Worm (Caenorhabditis elegans) whole organism, young adult: ENCODE data around the gene srh-100.

Source experiments
- F37B4.10 ChIP-seq: fragments of 200-800 bp; sonication (Bioruptor generic); IDR thresholded peaks from 2 replicates; pipeline ENCODE4 v1.3.6; 2022; ENCODE audit warnings: missing genetic modification characterization, missing compliant biosample characterization
- ceh-79 ChIP-seq: sonication (generic microtip); optimal IDR thresholded peaks from 2 replicates; lab custom pipeline; 2017; ENCODE audit warnings: mild to moderate bottlenecking, missing genetic modification characterization, missing compliant biosample characterization
- him-1 ChIP-seq: sonication (generic microtip); optimal IDR thresholded peaks from 2 replicates; lab custom pipeline; 2016; ENCODE audit warnings: missing genotype, missing genetic modification reagents, missing genetic modification characterization, missing compliant biosample characterization
- lin-35 ChIP-seq, 3 experiments: fragments of 150-350 bp in 2 of 3; sonication (generic microtip) in 1 of 3; optimal IDR thresholded peaks; 2 replicates each; lab custom pipeline; 2014 to 2018; ENCODE audit warnings: missing biosample characterization in 3 of 3, missing genetic modification characterization in 3 of 3, missing genetic modification reagents in 3 of 3
- pha-4 ChIP-seq: fragments of 150-350 bp; sonication (generic microtip); optimal IDR thresholded peaks from 2 replicates; lab custom pipeline; 2014; ENCODE audit warnings: missing biosample characterization, missing genetic modification reagents, missing genetic modification characterization

DNA sequence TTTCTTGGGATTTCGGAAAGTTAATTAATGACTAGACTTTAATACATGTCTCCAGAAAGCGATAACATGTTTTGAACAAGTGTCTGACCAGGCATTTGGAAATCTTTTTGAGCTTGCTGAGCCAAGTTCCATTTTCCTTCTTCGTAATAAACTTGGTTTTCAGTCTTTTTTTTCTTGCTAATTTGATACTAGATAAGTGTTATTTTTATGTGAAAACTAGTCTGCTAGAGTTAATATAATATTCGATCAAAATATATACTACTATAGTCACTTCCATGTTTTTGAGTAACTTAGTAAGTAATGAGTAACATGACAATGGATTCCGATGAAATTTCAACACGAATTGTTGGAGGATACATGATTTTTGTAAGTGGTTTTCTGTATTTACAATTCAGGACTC is 5.2 kb downstream of the srh-100 start, which contains the start of gene srx-110:
- TF ChIP-seq lin-35 (GFP tag; optimal IDR thresholded peaks at IDR 0.05; lab: Kevin White, UChicago): no peak
- TF ChIP-seq pha-4 (tag; lab: Kevin White, UChicago): no peak
- no peak for TF ChIP-seq him-1 (tag; lab: Kevin White, UChicago)
- TF ChIP-seq ceh-79: no peak
- no peak for TF ChIP-seq F37B4.10 (GFP tag; lab: Robert Waterston, UW)
